Worm (Caenorhabditis elegans): ENCODE results near the gene Y69F12A.1.
A peak's percentile ranks its signal among the peaks of the same experiment; 100 is the strongest.

DNA sequence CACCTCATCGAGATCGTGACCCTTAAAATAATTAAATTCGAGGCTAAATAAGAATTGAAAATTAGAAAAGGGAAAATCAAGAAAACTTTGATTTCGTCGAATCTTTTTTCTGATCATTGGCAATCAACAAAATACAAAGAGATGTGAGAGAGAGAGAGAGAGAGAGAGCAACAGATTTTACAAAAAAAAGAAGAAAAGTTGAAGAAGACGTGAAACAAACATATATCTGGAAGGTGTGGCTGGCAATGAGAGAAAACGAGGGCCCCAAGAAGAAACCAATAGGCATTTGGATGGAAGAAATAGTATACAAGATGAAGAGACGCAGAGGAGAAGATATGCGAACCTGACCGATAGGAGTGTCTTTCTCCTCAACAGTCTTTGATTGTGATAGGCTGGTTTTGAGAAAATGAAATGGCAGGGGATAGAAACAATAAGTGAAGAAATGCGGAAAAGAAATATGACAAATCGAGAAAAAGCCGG, 32.4 kb downstream of the Y69F12A.1 start, which contains the start of gene mup-4:
- TF ChIP-seq mdl-1 (tag; optimal IDR thresholded peaks at IDR 0.05) (no peak), nhr-23 (tag; optimal IDR thresholded peaks at IDR 0.05) (no peak), nhr-11 (tag; optimal IDR thresholded peaks at IDR 0.05) (no peak), aly-2 (tag; optimal IDR thresholded peaks at IDR 0.05) (no peak), lin-13 (GFP tag; optimal IDR thresholded peaks at IDR 0.05) (no peak), lin-11 (tag; optimal IDR thresholded peaks at IDR 0.05) (no peak), nhr-237 (tag; optimal IDR thresholded peaks at IDR 0.05) (no peak), blmp-1 (tag; optimal IDR thresholded peaks at IDR 0.05; ENCODE audit: insufficient read depth) (peak; percentile 45)

Data from whole organism, L2 larva.